Worm (Caenorhabditis elegans): Measurements from ENCODE around the gene H27A22.1.

ce11 chrV:10602051-10602937 lies at the start of gene H27A22.1:
- TF ChIP-seq nhr-12 (tag; optimal IDR thresholded peaks at IDR 0.05) = no peak
- no peak for TF ChIP-seq R02D3.7 (tag; optimal IDR thresholded peaks at IDR 0.05)
- no peak for TF ChIP-seq lin-13 (GFP tag; optimal IDR thresholded peaks at IDR 0.05)
- TF ChIP-seq ceh-82 (tag; optimal IDR thresholded peaks at IDR 0.05) = no peak
